Worm (Caenorhabditis elegans): Measurements from ENCODE around the gene tkr-3.

Gene tkr-3

DNA sequence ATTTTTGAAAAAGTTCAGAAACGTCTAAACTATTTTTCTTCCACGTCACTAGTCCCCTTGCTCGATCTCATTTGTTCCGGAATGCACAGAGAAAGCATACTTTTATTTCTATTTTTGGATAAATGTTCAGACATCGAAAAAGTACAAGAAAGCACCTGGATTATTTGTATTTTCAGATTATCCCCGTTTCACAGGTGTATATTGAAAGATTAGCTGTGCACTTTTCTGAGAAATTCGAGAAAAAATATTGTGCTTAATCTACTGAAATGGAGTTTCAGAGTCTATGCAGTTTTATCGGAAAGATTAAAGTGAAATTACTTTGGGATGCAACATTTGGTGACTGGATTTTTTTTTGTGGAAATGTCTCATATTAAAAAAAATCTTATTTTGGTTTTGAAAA is 19.9 kb downstream of the tkr-3 start:
- TF ChIP-seq daf-12 (tag; optimal IDR thresholded peaks at IDR 0.05), result no peak
- no peak for TF ChIP-seq eor-1 (tag; optimal IDR thresholded peaks at IDR 0.05)
- no peak for TF ChIP-seq tbx-2 (tag; optimal IDR thresholded peaks at IDR 0.05)
- no peak for TF ChIP-seq elt-2 (tag; optimal IDR thresholded peaks at IDR 0.05)
- TF ChIP-seq egl-5 (tag; optimal IDR thresholded peaks at IDR 0.05), result no peak
- no peak for TF ChIP-seq lsy-12 (tag; optimal IDR thresholded peaks at IDR 0.05)
- no peak for TF ChIP-seq nhr-43 (tag; optimal IDR thresholded peaks at IDR 0.05; ENCODE audit: poor library complexity, severe bottlenecking)
- no peak for TF ChIP-seq snpc-4 (tag; optimal IDR thresholded peaks at IDR 0.05)
- no peak for TF ChIP-seq lin-39 (tag; optimal IDR thresholded peaks at IDR 0.05)
- no peak for TF ChIP-seq fkh-2 (tag; optimal IDR thresholded peaks at IDR 0.05)
- no peak for TF ChIP-seq nhr-77 (tag; optimal IDR thresholded peaks at IDR 0.05)
- TF ChIP-seq ceh-16 (tag; optimal IDR thresholded peaks at IDR 0.05), result no peak
- TF ChIP-seq fos-1 (tag; optimal IDR thresholded peaks at IDR 0.05), result no peak
- TF ChIP-seq egl-27 (tag; optimal IDR thresholded peaks at IDR 0.05), result no peak
- TF ChIP-seq ceh-9 (tag; optimal IDR thresholded peaks at IDR 0.05), result no peak
- TF ChIP-seq nhr-76 (tag; optimal IDR thresholded peaks at IDR 0.05), result no peak
- no peak for TF ChIP-seq ztf-11 (tag; optimal IDR thresholded peaks at IDR 0.05)

- TF ChIP-seq lin-15B (tag; optimal IDR thresholded peaks at IDR 0.05) (no peak), snpc-4 (tag; optimal IDR thresholded peaks at IDR 0.05) (peak; percentile 4), mml-1 (tag; optimal IDR thresholded peaks at IDR 0.05) (no peak), pha-4 (tag; optimal IDR thresholded peaks at IDR 0.05) (peak; percentile 46), egl-27 (tag; optimal IDR thresholded peaks at IDR 0.05) (peak; percentile 4), zag-1 (tag; optimal IDR thresholded peaks at IDR 0.05) (no peak), eor-1 (tag; optimal IDR thresholded peaks at IDR 0.05) (no peak), ceh-16 (tag; optimal IDR thresholded peaks at IDR 0.05) (no peak), R02D3.7 (tag; optimal IDR thresholded peaks at IDR 0.05) (no peak), lin-39 (tag; optimal IDR thresholded peaks at IDR 0.05) (peak; percentile 80), nfya-1 (tag; optimal IDR thresholded peaks at IDR 0.05; ENCODE audit: insufficient read depth) (peak; percentile 57), pqm-1 (tag; optimal IDR thresholded peaks at IDR 0.05) (no peak), hmg-11 (tag; optimal IDR thresholded peaks at IDR 0.05) (peak; percentile 19)
Observed at ce11 chrIV:5100145-5100544, 21.8 kb downstream of the tkr-3 start.

DNA sequence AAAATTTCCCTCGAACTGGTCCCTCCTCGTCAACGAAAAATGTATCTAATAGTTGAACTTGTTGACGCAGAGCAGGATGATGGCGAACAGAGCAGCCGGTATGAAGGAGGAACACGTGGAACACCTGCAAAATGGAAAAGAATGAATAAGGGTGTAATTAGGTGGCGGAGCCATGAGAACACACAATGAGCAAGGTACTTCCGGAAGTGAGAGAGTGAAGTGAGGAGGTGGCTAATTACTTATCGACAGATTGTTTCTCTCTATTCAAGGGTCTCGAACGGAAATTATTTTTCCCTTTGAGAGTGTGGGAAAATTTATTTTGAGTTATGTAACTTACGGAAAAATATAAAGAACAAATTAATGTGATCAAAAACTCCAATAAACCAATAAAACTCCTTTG is 28.4 kb downstream of the tkr-3 start:
- TF ChIP-seq nhr-11 (tag; optimal IDR thresholded peaks at IDR 0.05) (no peak), elt-2 (tag; optimal IDR thresholded peaks at IDR 0.05) (no peak), nhr-77 (tag; optimal IDR thresholded peaks at IDR 0.05) (no peak)

DNA sequence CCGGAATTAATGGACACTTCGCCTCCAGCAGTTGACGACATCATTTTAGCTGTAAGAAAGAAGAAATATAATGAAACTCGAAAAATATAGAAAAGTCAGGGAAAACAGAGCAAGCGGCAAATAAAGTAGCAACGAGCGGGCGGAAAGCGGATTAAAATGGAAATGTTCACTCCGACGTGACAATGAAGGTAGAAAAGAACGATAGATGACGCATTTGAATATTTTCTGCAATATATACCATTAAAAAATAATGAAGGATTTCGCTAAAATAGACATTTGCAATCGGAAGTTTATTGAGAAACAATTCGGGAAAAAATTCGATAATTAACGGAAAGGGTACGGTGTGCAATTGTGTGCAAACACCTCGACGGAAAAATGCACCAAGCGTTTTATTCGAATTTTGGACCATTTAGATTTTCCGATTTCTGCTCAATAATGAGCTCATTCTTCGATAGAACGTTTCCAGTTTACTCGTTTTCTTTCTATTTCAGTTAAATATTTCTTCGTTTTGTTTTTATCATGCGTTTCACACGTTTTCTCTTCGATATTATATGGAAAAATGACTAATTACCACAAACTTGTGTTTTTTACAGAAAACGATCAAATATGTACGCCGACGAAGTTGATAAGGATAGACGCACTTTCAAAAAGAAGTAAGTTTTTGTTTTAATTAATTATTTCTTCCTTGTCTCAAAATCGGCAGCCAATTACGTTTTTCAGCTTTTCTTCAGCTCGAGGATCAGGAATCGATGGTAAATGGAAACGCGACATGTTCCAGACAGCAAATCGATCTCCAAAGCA is 30.7 kb downstream of the tkr-3 start, which contains the start of the genes snpn-1 and C02B10.4:
Gene snpn-1, minus strand, starts transcription at position 51 of the 801 bp plus-strand sequence.
Gene C02B10.4, plus strand, starts transcription at position 594 of the 801 bp plus-strand sequence.
- TF ChIP-seq unc-39 (tag; optimal IDR thresholded peaks at IDR 0.05) (no peak), nhr-23 (tag; optimal IDR thresholded peaks at IDR 0.05) (no peak), ztf-4 (tag; optimal IDR thresholded peaks at IDR 0.05) (no peak), ceh-28 (tag; optimal IDR thresholded peaks at IDR 0.05) (peak; percentile 24), ztf-11 (tag; optimal IDR thresholded peaks at IDR 0.05) (no peak), fkh-2 (tag; optimal IDR thresholded peaks at IDR 0.05) (no peak), jun-1 (tag; optimal IDR thresholded peaks at IDR 0.05) (no peak), nhr-43 (tag; optimal IDR thresholded peaks at IDR 0.05; ENCODE audit: poor library complexity, severe bottlenecking) (peak; percentile 5), mdl-1 (tag; optimal IDR thresholded peaks at IDR 0.05) (no peak), tbx-2 (tag; optimal IDR thresholded peaks at IDR 0.05) (no peak), mml-1 (tag; optimal IDR thresholded peaks at IDR 0.05) (no peak), snpc-4 (tag; optimal IDR thresholded peaks at IDR 0.05) (peak; percentile 10), lin-15B (tag; optimal IDR thresholded peaks at IDR 0.05) (peak; percentile 37), R02D3.7 (tag; optimal IDR thresholded peaks at IDR 0.05) (no peak), aly-2 (tag; optimal IDR thresholded peaks at IDR 0.05) (no peak), nhr-28 (tag; optimal IDR thresholded peaks at IDR 0.05) (no peak), fkh-10 (GFP tag; optimal IDR thresholded peaks at IDR 0.05) (no peak), nfya-1 (tag; optimal IDR thresholded peaks at IDR 0.05; ENCODE audit: insufficient read depth) (peak; percentile 82), egl-27 (tag; optimal IDR thresholded peaks at IDR 0.05) (no peak), nhr-12 (tag; optimal IDR thresholded peaks at IDR 0.05) (no peak), pqm-1 (tag; optimal IDR thresholded peaks at IDR 0.05) (peak; percentile 3), elt-1 (tag; optimal IDR thresholded peaks at IDR 0.05) (no peak), lin-39 (tag; optimal IDR thresholded peaks at IDR 0.05) (peak; percentile 76), nhr-25 (tag; optimal IDR thresholded peaks at IDR 0.05) (no peak), ceh-9 (tag; optimal IDR thresholded peaks at IDR 0.05) (no peak), ceh-16 (tag; optimal IDR thresholded peaks at IDR 0.05) (no peak), nhr-67 (tag; optimal IDR thresholded peaks at IDR 0.05) (no peak), hmg-11 (tag; optimal IDR thresholded peaks at IDR 0.05) (peak; percentile 34), fos-1 (tag; optimal IDR thresholded peaks at IDR 0.05) (no peak), nhr-76 (tag; optimal IDR thresholded peaks at IDR 0.05) (no peak), lsy-12 (tag; optimal IDR thresholded peaks at IDR 0.05) (no peak), sea-2 (GFP tag; optimal IDR thresholded peaks at IDR 0.05) (peak; percentile 22), elt-3 (tag; optimal IDR thresholded peaks at IDR 0.05) (no peak), unc-62 (GFP tag; optimal IDR thresholded peaks at IDR 0.05) (no peak), pha-4 (tag; optimal IDR thresholded peaks at IDR 0.05) (peak; percentile 52), zag-1 (tag; optimal IDR thresholded peaks at IDR 0.05) (no peak), nhr-77 (tag; optimal IDR thresholded peaks at IDR 0.05) (no peak)
